Fruit fly (Drosophila melanogaster) whole organism, embryonic: ENCODE measurements around the gene CG13123.

Experiments used
- Atf6 ChIP-seq: fragments of 200-800 bp; sonication (Bioruptor generic); IDR thresholded peaks from 2 replicates; pipeline ENCODE4 v1.3.6; 2022; ENCODE audit warnings: missing biosample characterization, missing genetic modification characterization
- Awh ChIP-seq: fragments of 200-800 bp; sonication (Bioruptor generic); IDR thresholded peaks from 2 replicates; pipeline ENCODE4, ENCODE4 v1.3.6; 2022; ENCODE audit warnings: missing biosample characterization, missing genetic modification characterization
- B-H2 ChIP-seq: fragments of 200-800 bp; sonication (Bioruptor generic); optimal IDR thresholded peaks from 2 replicates; lab custom pipeline; 2018; ENCODE audit warnings: missing biosample characterization, mild to moderate bottlenecking, missing genetic modification characterization
- BEAF-32 ChIP-seq: fragments of 200-800 bp; sonication (Bioruptor generic); optimal IDR thresholded peaks from 3 replicates; lab custom pipeline; 2017; ENCODE audit warnings: missing biosample characterization, missing genetic modification characterization, mild to moderate bottlenecking, moderate library complexity, missing genetic modification reagents
- CG11398 ChIP-seq: fragments of 200-800 bp; sonication (Bioruptor generic); optimal IDR thresholded peaks from 2 replicates; lab custom pipeline; 2016; ENCODE audit warnings: missing biosample characterization, missing genetic modification characterization
- CG11560 ChIP-seq: fragments of 200-800 bp; sonication (Bioruptor generic); IDR thresholded peaks from 3 replicates; pipeline ENCODE4 v1.3.6; 2022; ENCODE audit warnings: missing biosample characterization, missing genetic modification characterization
- CG14014 ChIP-seq: fragments of 200-800 bp; sonication (Bioruptor generic); IDR thresholded peaks from 2 replicates; pipeline ENCODE4 v1.3.6; 2022; ENCODE audit warnings: missing biosample characterization, missing genetic modification characterization
- CG14441 ChIP-seq: fragments of 200-800 bp; sonication (Bioruptor generic); IDR thresholded peaks from 2 replicates; pipeline ENCODE4 v1.3.6; 2022; ENCODE audit warnings: missing biosample characterization, missing genetic modification characterization
- CG15479 ChIP-seq: fragments of 200-800 bp; sonication (Bioruptor generic); optimal IDR thresholded peaks from 3 replicates; lab custom pipeline; 2019; ENCODE audit warnings: missing biosample characterization, mild to moderate bottlenecking, missing genetic modification characterization, moderate library complexity
- CG15514 ChIP-seq: fragments of 200-800 bp; sonication (Bioruptor generic); optimal IDR thresholded peaks from 3 replicates; lab custom pipeline; 2017; ENCODE audit warnings: missing biosample characterization, missing genetic modification characterization, mild to moderate bottlenecking, moderate library complexity, missing genetic modification reagents
- CG17186 ChIP-seq: fragments of 200-800 bp; sonication (Bioruptor generic); optimal IDR thresholded peaks from 3 replicates; lab custom pipeline; 2017; ENCODE audit warnings: missing biosample characterization, missing genetic modification reagents, missing genetic modification characterization
- CG3838 ChIP-seq: fragments of 200-800 bp; sonication (Bioruptor generic); optimal IDR thresholded peaks from 3 replicates; lab custom pipeline; 2016; ENCODE audit warnings: missing biosample characterization, missing genetic modification characterization
- CG3995 ChIP-seq: fragments of 200-800 bp; sonication (Bioruptor generic); optimal IDR thresholded peaks from 3 replicates; lab custom pipeline; 2016; ENCODE audit warnings: missing biosample characterization, missing genetic modification characterization
- CG4404 ChIP-seq: fragments of 200-800 bp; sonication (Bioruptor generic); IDR thresholded peaks from 2 replicates; pipeline ENCODE4 v1.3.6; 2022; ENCODE audit warnings: missing biosample characterization, missing genetic modification characterization
- CG4820 ChIP-seq: fragments of 200-800 bp; sonication (Bioruptor generic); optimal IDR thresholded peaks from 3 replicates; lab custom pipeline; 2016; ENCODE audit warnings: missing biosample characterization, missing genetic modification characterization
- CG8290 ChIP-seq, 3 experiments: fragments of 200-800 bp; sonication (Bioruptor generic); optimal IDR thresholded peaks; 2 replicates each; lab custom pipeline; 2016 to 2019; ENCODE audit warnings: missing biosample characterization in 3 of 3, missing genetic modification characterization in 3 of 3, mild to moderate bottlenecking in 2 of 3, moderate library complexity in 1 of 3
- Dip3 ChIP-seq: fragments of 200-800 bp; sonication (Bioruptor generic); optimal IDR thresholded peaks from 3 replicates; lab custom pipeline; 2016; ENCODE audit warnings: missing biosample characterization, missing genetic modification characterization
- Dp ChIP-seq: fragments of 200-800 bp; sonication (Bioruptor generic); optimal IDR thresholded peaks from 2 replicates; lab custom pipeline; 2018; ENCODE audit warnings: missing biosample characterization, mild to moderate bottlenecking, missing genetic modification characterization, moderate library complexity
- HLH3B ChIP-seq: fragments of 200-800 bp; sonication (Bioruptor generic); IDR thresholded peaks from 2 replicates; pipeline ENCODE4 v1.3.6; 2022; ENCODE audit warnings: missing biosample characterization, missing genetic modification characterization
- Hey ChIP-seq: fragments of 200-800 bp; sonication (Bioruptor generic); optimal IDR thresholded peaks from 3 replicates; lab custom pipeline; 2018; ENCODE audit warnings: missing biosample characterization, mild to moderate bottlenecking, missing genetic modification characterization
- HmgZ ChIP-seq: fragments of 200-800 bp; sonication (Bioruptor generic); optimal IDR thresholded peaks from 2 replicates; lab custom pipeline; 2018; ENCODE audit warnings: missing biosample characterization, mild to moderate bottlenecking, missing genetic modification characterization
- Hmr ChIP-seq: fragments of 200-800 bp; sonication (Bioruptor generic); optimal IDR thresholded peaks from 3 replicates; lab custom pipeline; 2017; ENCODE audit warnings: mild to moderate bottlenecking, missing biosample characterization, missing genetic modification reagents, missing genetic modification characterization
- Kr ChIP-seq: fragments of 200-800 bp; sonication (Bioruptor generic); optimal IDR thresholded peaks from 2 replicates; lab custom pipeline; 2017; ENCODE audit warnings: missing biosample characterization, mild to moderate bottlenecking, missing genetic modification characterization
- Med ChIP-seq: fragments of 200-800 bp; sonication (Bioruptor generic); peaks from one replicate; lab custom pipeline; 2016; ENCODE audit warnings: missing biosample characterization, missing genetic modification characterization, mild to moderate bottlenecking, inconsistent platforms, moderate library complexity
- Meics ChIP-seq: fragments of 200-800 bp; sonication (Bioruptor generic); optimal IDR thresholded peaks from 2 replicates; lab custom pipeline; 2017; ENCODE audit warnings: missing biosample characterization, mild to moderate bottlenecking, missing genetic modification characterization
- Pdp1 ChIP-seq, 2 experiments: fragments of 200-800 bp; sonication (Bioruptor generic); optimal IDR thresholded peaks; 3 replicates each; lab custom pipeline; 2016; ENCODE audit warnings: missing biosample characterization in 2 of 2, missing genetic modification characterization in 2 of 2, mild to moderate bottlenecking in 1 of 2, moderate library complexity in 1 of 2
- Scr ChIP-seq: fragments of 200-800 bp; sonication (Bioruptor generic); IDR thresholded peaks from 2 replicates; pipeline ENCODE4 v1.3.6; 2022; ENCODE audit warnings: missing biosample characterization, missing genetic modification characterization; ENCODE audit not compliant: partially characterized antibody
- Stat92E ChIP-seq, 3 experiments: fragments of >200 bp in 2 of 3; fragments of 200-800 bp in 1 of 3; sonication (Bioruptor generic) in 1 of 3; optimal IDR thresholded peaks; 2 replicates each; lab custom pipeline; 2017 to 2019; ENCODE audit warnings: missing biosample characterization in 3 of 3, missing genetic modification characterization in 3 of 3, mild to moderate bottlenecking in 1 of 3, moderate library complexity in 1 of 3
- Vsx1 ChIP-seq: fragments of 200-800 bp; sonication (Bioruptor generic); optimal IDR thresholded peaks from 2 replicates; lab custom pipeline; 2017; ENCODE audit warnings: missing biosample characterization, mild to moderate bottlenecking, missing genetic modification characterization, missing genetic modification reagents
- amos ChIP-seq: fragments of 200-800 bp; sonication (Bioruptor generic); IDR thresholded peaks from 2 replicates; pipeline ENCODE4 v1.3.6; 2022; ENCODE audit warnings: missing biosample characterization, missing genetic modification characterization; ENCODE audit not compliant: partially characterized antibody
- ara ChIP-seq: fragments of 200-800 bp; sonication (Bioruptor generic); IDR thresholded peaks from 2 replicates; pipeline ENCODE4 v1.3.6; 2022; ENCODE audit warnings: missing biosample characterization, missing genetic modification characterization
- caup ChIP-seq: fragments of 200-800 bp; sonication (Bioruptor generic); optimal IDR thresholded peaks from 3 replicates; lab custom pipeline; 2017; ENCODE audit warnings: missing biosample characterization, mild to moderate bottlenecking, missing genetic modification characterization, moderate library complexity; ENCODE audit not compliant: severe bottlenecking
- chm ChIP-seq: fragments of 200-800 bp; sonication (Bioruptor generic); IDR thresholded peaks from 2 replicates; pipeline ENCODE4 v1.3.6; 2022; ENCODE audit warnings: missing biosample characterization, missing genetic modification characterization
- chn ChIP-seq: fragments of 200-800 bp; sonication (Bioruptor generic); optimal IDR thresholded peaks from 2 replicates; lab custom pipeline; 2016; ENCODE audit warnings: missing biosample characterization, missing genetic modification characterization
- cwo ChIP-seq: fragments of 200-800 bp; sonication (Bioruptor generic); optimal IDR thresholded peaks from 3 replicates; lab custom pipeline; 2017; ENCODE audit warnings: missing biosample characterization, missing genetic modification characterization, mild to moderate bottlenecking, moderate library complexity, missing genetic modification reagents
- dm ChIP-seq: fragments of 200-800 bp; sonication (Bioruptor generic); optimal IDR thresholded peaks from 3 replicates; lab custom pipeline; 2016; ENCODE audit warnings: missing biosample characterization, missing genetic modification characterization
- exex ChIP-seq: fragments of 200-800 bp; sonication (Bioruptor generic); optimal IDR thresholded peaks from 4 replicates; lab custom pipeline; 2018; ENCODE audit warnings: missing biosample characterization, mild to moderate bottlenecking, missing genetic modification characterization, moderate library complexity
- ftz-f1 ChIP-seq: fragments of 200-800 bp; sonication (Bioruptor generic); optimal IDR thresholded peaks from 2 replicates; lab custom pipeline; 2016; ENCODE audit warnings: missing biosample characterization, missing genetic modification characterization
- gt ChIP-seq: fragments of 200-800 bp; sonication (Bioruptor generic); IDR thresholded peaks from 2 replicates; pipeline ENCODE4 v1.3.6; 2022; ENCODE audit warnings: missing biosample characterization, missing genetic modification characterization
- hb ChIP-seq: fragments of 200-800 bp; sonication (Bioruptor generic); IDR thresholded peaks from 3 replicates; pipeline ENCODE4 v1.3.6; 2022; ENCODE audit warnings: missing biosample characterization, missing genetic modification characterization; ENCODE audit not compliant: partially characterized antibody
- hkb ChIP-seq, 2 experiments: fragments of 200-800 bp in 1 of 2; fragments of >200 bp in 1 of 2; sonication (Bioruptor generic) in 1 of 2; IDR thresholded peaks in 1 of 2; optimal IDR thresholded peaks in 1 of 2; 2 replicates each; pipeline versions ENCODE4 v1.3.6 to Lab custom; 2017 to 2022; ENCODE audit warnings: missing biosample characterization in 1 of 2, missing genetic modification characterization in 1 of 2
- ind ChIP-seq: fragments of 200-800 bp; sonication (Bioruptor generic); optimal IDR thresholded peaks from 3 replicates; lab custom pipeline; 2016; ENCODE audit warnings: missing biosample characterization, missing genetic modification characterization
- lbe ChIP-seq: fragments of 200-800 bp; sonication (Bioruptor generic); optimal IDR thresholded peaks from 2 replicates; lab custom pipeline; 2016; ENCODE audit warnings: missing biosample characterization, mild to moderate bottlenecking, missing genetic modification characterization
- pho ChIP-seq: fragments of 200-800 bp; sonication (Bioruptor generic); optimal IDR thresholded peaks from 2 replicates; lab custom pipeline; 2016; ENCODE audit warnings: missing biosample characterization, missing genetic modification characterization
- slbo ChIP-seq: fragments of 200-800 bp; sonication (Bioruptor generic); IDR thresholded peaks from 2 replicates; pipeline ENCODE4 v1.3.6; 2022; ENCODE audit warnings: missing biosample characterization, missing genetic modification characterization
- usp ChIP-seq: fragments of >200 bp; optimal IDR thresholded peaks from 2 replicates; lab custom pipeline; 2017; ENCODE audit warnings: missing biosample characterization, missing genetic modification characterization
- z ChIP-seq: fragments of 200-800 bp; sonication (Bioruptor generic); IDR thresholded peaks from 3 replicates; pipeline ENCODE4 v1.3.6; 2022; ENCODE audit warnings: missing biosample characterization, missing genetic modification characterization
- zen ChIP-seq: fragments of 200-800 bp; sonication (Bioruptor generic); optimal IDR thresholded peaks from 3 replicates; lab custom pipeline; 2018; ENCODE audit warnings: missing biosample characterization, mild to moderate bottlenecking, missing genetic modification characterization, moderate library complexity
- zfh2 ChIP-seq: fragments of 200-800 bp; sonication (Bioruptor generic); optimal IDR thresholded peaks from 2 replicates; lab custom pipeline; 2016; ENCODE audit warnings: missing biosample characterization, missing genetic modification characterization

Gene CG13123

dm6 chr2L:9790535-9790992, 2.3 kb downstream of the CG13123 start, which contains the start of gene CG4036 (continued):
- no peak for TF ChIP-seq CG4404
- TF ChIP-seq Scr (GFP tag; lab: Robert Waterston, UW): peak; percentile 33; the same call in 1 of the 2 replicates
- TF ChIP-seq CG14441 (GFP tag; lab: Robert Waterston, UW): no peak
- TF ChIP-seq CG11560 (tag; lab: Robert Waterston, UW): no peak
- TF ChIP-seq ftz-f1 (GFP tag; lab: Kevin White, UChicago): peak; percentile 46
- TF ChIP-seq slbo (GFP tag; lab: Robert Waterston, UW): no peak
- peak; percentile 41 for TF ChIP-seq Dp
- peak; percentile 75 for TF ChIP-seq dm (GFP tag; lab: Kevin White, UChicago)
- peak; percentile 13 for TF ChIP-seq lbe (GFP tag; lab: Kevin White, UChicago)
- no peak for TF ChIP-seq CG3838 (GFP tag; lab: Kevin White, UChicago)
- TF ChIP-seq Meics (GFP tag; lab: Kevin White, UChicago): no peak
- no peak for TF ChIP-seq gt
- TF ChIP-seq amos: peak; percentile 30; the same call in 1 of the 2 replicates
- no peak for TF ChIP-seq ind (GFP tag; lab: Kevin White, UChicago)
- no peak for TF ChIP-seq z (GFP tag; lab: Robert Waterston, UW)
- peak; percentile 52 for TF ChIP-seq BEAF-32 (GFP tag; lab: Kevin White, UChicago)
- TF ChIP-seq chm: no peak
- no peak for TF ChIP-seq caup (GFP tag; lab: Kevin White, UChicago)
- peak; percentile 27 for TF ChIP-seq hkb (optimal IDR thresholded peaks at IDR 0.05; lab: Kevin White, UChicago)
- no peak for TF ChIP-seq hkb (GFP tag; IDR thresholded peaks at IDR 0.05; lab: Robert Waterston, UW)
- no peak for TF ChIP-seq CG11398
- no peak for TF ChIP-seq pho (GFP tag; lab: Kevin White, UChicago)
- TF ChIP-seq Dip3 (GFP tag; lab: Kevin White, UChicago): no peak
- TF ChIP-seq chn (GFP tag; lab: Kevin White, UChicago): no peak
- TF ChIP-seq zen (tag; lab: Kevin White, UChicago): peak; percentile 60
- no peak for TF ChIP-seq CG17186
- no peak for TF ChIP-seq Vsx1
- TF ChIP-seq CG3995 (GFP tag; lab: Kevin White, UChicago): no peak
- TF ChIP-seq Med (GFP tag; lab: Kevin White, UChicago): no peak
- no peak for TF ChIP-seq exex (tag; lab: Kevin White, UChicago)
- TF ChIP-seq Kr (GFP tag; lab: Kevin White, UChicago): no peak
- peak in 1 of 3 experiments; percentile 32 for TF ChIP-seq Stat92E (GFP tag; optimal IDR thresholded peaks at IDR 0.05; lab: Kevin White, UChicago)
- TF ChIP-seq zfh2: no peak
- TF ChIP-seq, all 482 proteins: peak for 60

- TF ChIP-seq hb (GFP tag; lab: Robert Waterston, UW) (no peak), CG15514 (GFP tag; lab: Kevin White, UChicago) (peak; percentile 24), CG15479 (GFP tag; lab: Kevin White, UChicago) (peak; percentile 99), Pdp1 (GFP tag; optimal IDR thresholded peaks at IDR 0.05; lab: Kevin White, UChicago) (peak in 1 of 2 experiments; percentile 58), Hey (peak; percentile 54), B-H2 (peak; percentile 17), CG8290 (GFP tag; optimal IDR thresholded peaks at IDR 0.05; lab: Kevin White, UChicago) (no peak), CG8290 (tag; optimal IDR thresholded peaks at IDR 0.05; lab: Kevin White, UChicago) (peak in 1 of 2 experiments; percentile 8), CG14014 (GFP tag; lab: Robert Waterston, UW) (0 out of 2 replicates have a peak, but pooled peaks have one; percentile 18), HmgZ (tag; lab: Kevin White, UChicago) (peak; percentile 41), ara (0 out of 2 replicates have a peak, but pooled peaks have one; percentile 7), ftz-f1 (GFP tag; lab: Kevin White, UChicago) (peak; percentile 35), Hmr (GFP tag; lab: Kevin White, UChicago) (peak; percentile 30), CG4820 (GFP tag; lab: Kevin White, UChicago) (no peak), usp (GFP tag; lab: Kevin White, UChicago) (no peak), HLH3B (no peak), Atf6 (GFP tag; lab: Robert Waterston, UW) (no peak), Awh (GFP tag; lab: Robert Waterston, UW) (0 out of 2 replicates have a peak, but pooled peaks have one; percentile 20), lbe (GFP tag; lab: Kevin White, UChicago) (peak; percentile 5), cwo (GFP tag; lab: Kevin White, UChicago) (peak; percentile 63)
Observed at dm6 chr2L:9785917-9786432, 6.9 kb downstream of the CG13123 start.
